Worm (Caenorhabditis elegans): ENCODE results near the gene odr-7.

DNA sequence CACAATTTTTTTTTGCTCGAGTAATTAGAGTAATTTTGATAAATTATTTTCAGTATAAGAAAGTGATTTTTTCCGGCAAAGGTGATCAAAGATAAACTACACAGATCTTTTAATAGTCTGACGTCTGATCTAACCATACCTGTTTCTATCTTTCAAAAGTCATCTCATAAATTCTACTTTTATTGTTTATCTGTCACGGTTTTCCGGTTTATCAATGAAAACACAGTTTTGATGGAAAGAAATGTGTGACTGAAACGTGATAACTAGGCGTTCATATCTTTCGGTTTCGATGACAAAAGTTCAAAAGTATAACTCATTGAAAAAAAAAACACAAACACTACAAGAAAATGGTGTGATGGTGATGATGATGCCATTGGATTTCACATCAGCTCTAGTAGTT, 38.9 kb downstream of the odr-7 start:
- TF ChIP-seq blmp-1 (tag; optimal IDR thresholded peaks at IDR 0.05) (no peak), pha-4 (tag; optimal IDR thresholded peaks at IDR 0.05) (no peak), tbx-8 (GFP tag; optimal IDR thresholded peaks at IDR 0.05) (no peak), lsy-2 (tag; optimal IDR thresholded peaks at IDR 0.05) (no peak), nhr-76 (tag; optimal IDR thresholded peaks at IDR 0.05) (no peak), zip-8 (tag; optimal IDR thresholded peaks at IDR 0.05) (no peak), unc-39 (tag; optimal IDR thresholded peaks at IDR 0.05) (no peak)

Data from whole organism, mixed stage, embryonic.